Fruit fly (Drosophila melanogaster) whole organism, adult: ENCODE results near the gene CG11617.

Experiments used
- CG11617 ChIP-seq: fragments of 200-800 bp; sonication (Bioruptor generic); optimal IDR thresholded peaks from 2 replicates; lab custom pipeline; 2017; ENCODE audit warnings: mild to moderate bottlenecking, missing biosample characterization, missing genetic modification reagents, missing genetic modification characterization
- CG12768 ChIP-seq: fragments of 200-800 bp; sonication (Bioruptor generic); optimal IDR thresholded peaks from 2 replicates; lab custom pipeline; 2017; ENCODE audit warnings: missing biosample characterization, missing genetic modification characterization, mild to moderate bottlenecking, moderate library complexity, missing genetic modification reagents
- CG14711 ChIP-seq: fragments of 200-800 bp; sonication (Bioruptor generic); optimal IDR thresholded peaks from 2 replicates; lab custom pipeline; 2018; ENCODE audit warnings: missing biosample characterization, mild to moderate bottlenecking, missing genetic modification characterization, moderate library complexity
- CG1620 ChIP-seq: fragments of 200-800 bp; sonication (Bioruptor generic); optimal IDR thresholded peaks from 2 replicates; lab custom pipeline; 2016; ENCODE audit warnings: missing biosample characterization, missing genetic modification characterization
- CG33017 ChIP-seq: fragments of 200-800 bp; sonication (Bioruptor generic); optimal IDR thresholded peaks from 2 replicates; lab custom pipeline; 2018; ENCODE audit warnings: missing biosample characterization, mild to moderate bottlenecking, missing genetic modification characterization, moderate library complexity
- CG5204 ChIP-seq: fragments of 200-800 bp; sonication (Bioruptor generic); optimal IDR thresholded peaks from 2 replicates; lab custom pipeline; 2016; ENCODE audit warnings: missing biosample characterization, missing genetic modification characterization
- CG7045 ChIP-seq: fragments of 200-800 bp; sonication (Bioruptor generic); optimal IDR thresholded peaks from 2 replicates; lab custom pipeline; 2017; ENCODE audit warnings: missing biosample characterization, mild to moderate bottlenecking, missing genetic modification characterization
- CG7101 ChIP-seq: fragments of 200-800 bp; sonication (Bioruptor generic); optimal IDR thresholded peaks from 2 replicates; lab custom pipeline; 2018; ENCODE audit warnings: missing biosample characterization, mild to moderate bottlenecking, missing genetic modification characterization, moderate library complexity
- Clk ChIP-seq: fragments of 200-800 bp; sonication (Bioruptor generic); optimal IDR thresholded peaks from 2 replicates; lab custom pipeline; 2017; ENCODE audit warnings: missing biosample characterization, missing genetic modification characterization
- Crg-1 ChIP-seq: fragments of 200-800 bp; sonication (Bioruptor generic); optimal IDR thresholded peaks from 2 replicates; lab custom pipeline; 2016; ENCODE audit warnings: missing biosample characterization, missing genetic modification characterization
- Hr96 ChIP-seq: fragments of 200-800 bp; sonication (Bioruptor generic); optimal IDR thresholded peaks from 2 replicates; lab custom pipeline; 2016; ENCODE audit warnings: missing biosample characterization, missing genetic modification characterization
- Mnt ChIP-seq: fragments of 200-800 bp; sonication (Bioruptor generic); optimal IDR thresholded peaks from 2 replicates; lab custom pipeline; 2016; ENCODE audit warnings: missing biosample characterization, mild to moderate bottlenecking, missing genetic modification characterization
- bab1 ChIP-seq: fragments of 200-800 bp; sonication (Bioruptor generic); optimal IDR thresholded peaks from 3 replicates; lab custom pipeline; 2019; ENCODE audit warnings: missing biosample characterization, mild to moderate bottlenecking, missing genetic modification characterization, moderate library complexity
- cic ChIP-seq: fragments of 200-800 bp; sonication (Bioruptor generic); optimal IDR thresholded peaks from 2 replicates; lab custom pipeline; 2017; ENCODE audit warnings: missing biosample characterization, mild to moderate bottlenecking, missing genetic modification characterization, moderate library complexity
- cnc ChIP-seq, 2 experiments: fragments of >200 bp; optimal IDR thresholded peaks; 2 replicates each; lab custom pipeline; 2017
- kay ChIP-seq: fragments of 200-800 bp; sonication (Bioruptor generic); peaks from one replicate; lab custom pipeline; 2016; ENCODE audit warnings: missing biosample characterization, missing genetic modification characterization, borderline replicate concordance
- ovo ChIP-seq: fragments of 200-800 bp; sonication (Bioruptor generic); optimal IDR thresholded peaks from 2 replicates; lab custom pipeline; 2016; ENCODE audit warnings: missing biosample characterization, missing genetic modification characterization
- pad ChIP-seq: fragments of 200-800 bp; sonication (Bioruptor generic); optimal IDR thresholded peaks from 3 replicates; lab custom pipeline; 2017; ENCODE audit warnings: missing biosample characterization, missing genetic modification characterization, mild to moderate bottlenecking, moderate library complexity, missing genetic modification reagents
- tj ChIP-seq: fragments of 200-800 bp; sonication (Bioruptor generic); optimal IDR thresholded peaks from 3 replicates; lab custom pipeline; 2017; ENCODE audit warnings: missing biosample characterization, mild to moderate bottlenecking, missing genetic modification characterization, moderate library complexity
- toe ChIP-seq: fragments of 200-800 bp; sonication (Bioruptor generic); optimal IDR thresholded peaks from 2 replicates; lab custom pipeline; 2016; ENCODE audit warnings: missing biosample characterization, missing genetic modification characterization

The CG11617 gene

dm6 chr2L:220509-220908 is 13.4 kb upstream of the CG11617 start:
- TF ChIP-seq CG7045 (GFP tag; lab: Kevin White, UChicago) (peak; percentile 64), cic (peak; percentile 92), Hr96 (GFP tag; lab: Kevin White, UChicago) (no peak), bab1 (GFP tag; lab: Kevin White, UChicago) (no peak), CG11617 (GFP tag; lab: Kevin White, UChicago) (peak; percentile 68), Mnt (GFP tag; lab: Kevin White, UChicago) (peak; percentile 62), ovo (GFP tag; lab: Kevin White, UChicago) (peak; percentile 69), Crg-1 (GFP tag; lab: Kevin White, UChicago) (peak; percentile 83), pad (GFP tag; lab: Kevin White, UChicago) (peak; percentile 44), Clk (GFP tag; lab: Kevin White, UChicago) (peak; percentile 52), CG5204 (no peak), tj (GFP tag; lab: Kevin White, UChicago) (no peak), CG7101 (tag; lab: Kevin White, UChicago) (peak; percentile 72), CG14711 (tag; lab: Kevin White, UChicago) (peak; percentile 10), toe (no peak), kay (GFP tag; lab: Kevin White, UChicago) (peak; percentile 90), CG1620 (GFP tag; lab: Kevin White, UChicago) (no peak), cnc (optimal IDR thresholded peaks at IDR 0.05; lab: Kevin White, UChicago) (no peak), CG12768 (GFP tag; lab: Kevin White, UChicago) (peak; percentile 74), CG33017 (peak; percentile 51)

dm6 chr2L:219441-220033 is 12.4 kb upstream of the CG11617 start:
- TF ChIP-seq CG5204 (no peak), Hr96 (GFP tag; lab: Kevin White, UChicago) (no peak), cic (no peak), CG33017 (no peak), tj (GFP tag; lab: Kevin White, UChicago) (no peak), CG7045 (GFP tag; lab: Kevin White, UChicago) (no peak), Clk (GFP tag; lab: Kevin White, UChicago) (no peak), CG12768 (GFP tag; lab: Kevin White, UChicago) (no peak), cnc (optimal IDR thresholded peaks at IDR 0.05; lab: Kevin White, UChicago) (no peak), ovo (GFP tag; lab: Kevin White, UChicago) (no peak), Mnt (GFP tag; lab: Kevin White, UChicago) (no peak), CG11617 (GFP tag; lab: Kevin White, UChicago) (no peak), toe (no peak), kay (GFP tag; lab: Kevin White, UChicago) (no peak), CG14711 (tag; lab: Kevin White, UChicago) (no peak), CG7101 (tag; lab: Kevin White, UChicago) (no peak), CG1620 (GFP tag; lab: Kevin White, UChicago) (no peak), pad (GFP tag; lab: Kevin White, UChicago) (no peak)

- TF ChIP-seq CG11617 (GFP tag; lab: Kevin White, UChicago): peak; percentile 43
- no peak for TF ChIP-seq ovo (GFP tag; lab: Kevin White, UChicago)
- peak; percentile 97 for TF ChIP-seq kay (GFP tag; lab: Kevin White, UChicago)
- TF ChIP-seq pad (GFP tag; lab: Kevin White, UChicago): no peak
- no peak for TF ChIP-seq CG1620 (GFP tag; lab: Kevin White, UChicago)
- no peak for TF ChIP-seq CG5204
- no peak for TF ChIP-seq CG7045 (GFP tag; lab: Kevin White, UChicago)
- TF ChIP-seq Mnt (GFP tag; lab: Kevin White, UChicago): no peak
Observed at dm6 chr2L:206556-206955, 541 bp downstream of the CG11617 start.

dm6 chr2L:204557-204956 is 2.5 kb downstream of the CG11617 start:
- TF ChIP-seq ovo (GFP tag; lab: Kevin White, UChicago) (no peak), Crg-1 (GFP tag; lab: Kevin White, UChicago) (no peak), CG12768 (GFP tag; lab: Kevin White, UChicago) (no peak), pad (GFP tag; lab: Kevin White, UChicago) (no peak), CG33017 (no peak), CG1620 (GFP tag; lab: Kevin White, UChicago) (no peak), tj (GFP tag; lab: Kevin White, UChicago) (no peak), cnc (optimal IDR thresholded peaks at IDR 0.05; lab: Kevin White, UChicago) (no peak), CG7101 (tag; lab: Kevin White, UChicago) (no peak), CG14711 (tag; lab: Kevin White, UChicago) (no peak), toe (no peak), CG5204 (no peak), Mnt (GFP tag; lab: Kevin White, UChicago) (no peak), CG7045 (GFP tag; lab: Kevin White, UChicago) (no peak)

dm6 chr2L:203529-204127 is 3.5 kb downstream of the CG11617 start, which contains the start of gene mRpL10:
TSS of gene mRpL10 (plus strand) at chr2L:203779.
- TF ChIP-seq CG7101 (tag; lab: Kevin White, UChicago) (peak; percentile 42), CG5204 (no peak), bab1 (GFP tag; lab: Kevin White, UChicago) (peak; percentile 70), toe (no peak), CG33017 (peak; percentile 65), ovo (GFP tag; lab: Kevin White, UChicago) (peak; percentile 0), CG7045 (GFP tag; lab: Kevin White, UChicago) (peak; percentile 18), kay (GFP tag; lab: Kevin White, UChicago) (no peak), CG14711 (tag; lab: Kevin White, UChicago) (peak; percentile 55), Mnt (GFP tag; lab: Kevin White, UChicago) (peak; percentile 77), Hr96 (GFP tag; lab: Kevin White, UChicago) (no peak), tj (GFP tag; lab: Kevin White, UChicago) (peak; percentile 44), CG12768 (GFP tag; lab: Kevin White, UChicago) (no peak), cic (peak; percentile 4), CG1620 (GFP tag; lab: Kevin White, UChicago) (peak; percentile 7), pad (GFP tag; lab: Kevin White, UChicago) (peak; percentile 44), CG11617 (GFP tag; lab: Kevin White, UChicago) (peak; percentile 87), Crg-1 (GFP tag; lab: Kevin White, UChicago) (peak; percentile 67), Clk (GFP tag; lab: Kevin White, UChicago) (no peak), cnc (optimal IDR thresholded peaks at IDR 0.05; lab: Kevin White, UChicago) (no peak)
